Fruit fly (Drosophila melanogaster): Measurements from ENCODE around the gene CG16749.

Gene CG16749

dm6 chr3R:9343645-9344044 lies 12.0 kb upstream of the CG16749 start:
- TF ChIP-seq CG6163 (GFP tag; IDR thresholded peaks at IDR 0.05) (no peak), lz (GFP tag; optimal IDR thresholded peaks at IDR 0.05) (no peak), ss (GFP tag; optimal IDR thresholded peaks at IDR 0.05) (no peak), Ets96B (tag; optimal IDR thresholded peaks at IDR 0.05) (no peak), Met (GFP tag; optimal IDR thresholded peaks at IDR 0.05) (no peak), fd59A (GFP tag; optimal IDR thresholded peaks at IDR 0.05) (no peak), Hr39 (GFP tag; optimal IDR thresholded peaks at IDR 0.05) (no peak), fd85E (GFP tag; optimal IDR thresholded peaks at IDR 0.05) (no peak), CG6808 (GFP tag; optimal IDR thresholded peaks at IDR 0.05) (no peak), CG8632 (GFP tag; optimal IDR thresholded peaks at IDR 0.05) (no peak), CG8319 (GFP tag; optimal IDR thresholded peaks at IDR 0.05) (no peak)

dm6 chr3R:9343022-9343587 lies 11.4 kb upstream of the CG16749 start:
- TF ChIP-seq Eip78C (GFP tag) = peak; percentile 58
- TF ChIP-seq ss (GFP tag; optimal IDR thresholded peaks at IDR 0.05) = peak in 1 of 2 experiments; percentile 22
- TF ChIP-seq CG1621 (tag; optimal IDR thresholded peaks at IDR 0.05) = no peak

- TF ChIP-seq CG16779 (tag; optimal IDR thresholded peaks at IDR 0.05) = peak; percentile 32
- peak; percentile 6 for TF ChIP-seq spab (GFP tag; optimal IDR thresholded peaks at IDR 0.05)
- peak; percentile 49 for TF ChIP-seq CG6854 (GFP tag; optimal IDR thresholded peaks at IDR 0.05)
- no peak for TF ChIP-seq Gug (GFP tag; IDR thresholded peaks at IDR 0.05)
- peak; percentile 38 for TF ChIP-seq fd85E (GFP tag; optimal IDR thresholded peaks at IDR 0.05)
- TF ChIP-seq CG1621 (tag; optimal IDR thresholded peaks at IDR 0.05) = no peak
- TF ChIP-seq CG8319 (GFP tag; optimal IDR thresholded peaks at IDR 0.05) = no peak
- TF ChIP-seq Sox14 (GFP tag; optimal IDR thresholded peaks at IDR 0.05) = peak; percentile 20
- no peak for TF ChIP-seq CG8632 (GFP tag; optimal IDR thresholded peaks at IDR 0.05)
- peak; percentile 35; the same call in 1 of the 2 replicates for TF ChIP-seq CG15336 (GFP tag; IDR thresholded peaks at IDR 0.05)
- no peak for TF ChIP-seq dac (GFP tag; optimal IDR thresholded peaks at IDR 0.05)
- no peak for TF ChIP-seq CG10631 (GFP tag; optimal IDR thresholded peaks at IDR 0.05)
- no peak for TF ChIP-seq CG11762 (GFP tag; optimal IDR thresholded peaks at IDR 0.05; ENCODE audit: insufficient read depth)
- peak; percentile 13 for TF ChIP-seq lz (GFP tag; optimal IDR thresholded peaks at IDR 0.05)
- TF ChIP-seq fd59A (GFP tag; optimal IDR thresholded peaks at IDR 0.05) = no peak
- TF ChIP-seq CG4318 (GFP tag; optimal IDR thresholded peaks at IDR 0.05) = no peak
- peak; percentile 19 for TF ChIP-seq Smox (GFP tag; optimal IDR thresholded peaks at IDR 0.05)
- peak; percentile 5 for TF ChIP-seq topi (GFP tag; optimal IDR thresholded peaks at IDR 0.05)
- TF ChIP-seq CG6163 (GFP tag; IDR thresholded peaks at IDR 0.05) = peak; percentile 57; the same call in 2 of the 3 replicates
- TF ChIP-seq CG3919 (GFP tag; optimal IDR thresholded peaks at IDR 0.05) = peak; percentile 23
- TF ChIP-seq Ets96B (tag; optimal IDR thresholded peaks at IDR 0.05) = peak; percentile 13
- no peak for TF ChIP-seq CG34406 (GFP tag; optimal IDR thresholded peaks at IDR 0.05)
- TF ChIP-seq CG6792 (GFP tag; optimal IDR thresholded peaks at IDR 0.05) = peak; percentile 3
- peak; percentile 0 for TF ChIP-seq Eip75B (GFP tag; optimal IDR thresholded peaks at IDR 0.05)
- TF ChIP-seq pdm3 (GFP tag; optimal IDR thresholded peaks at IDR 0.05) = peak; percentile 18
- TF ChIP-seq CG9139 (GFP tag; optimal IDR thresholded peaks at IDR 0.05) = peak; percentile 45
- TF ChIP-seq vri (GFP tag; optimal IDR thresholded peaks at IDR 0.05) = peak; percentile 57
- peak; percentile 43 for TF ChIP-seq achi (GFP tag; optimal IDR thresholded peaks at IDR 0.05)
- peak; percentile 31 for TF ChIP-seq Sox102F (GFP tag; optimal IDR thresholded peaks at IDR 0.05)
- peak; percentile 92 for TF ChIP-seq fkh (GFP tag; optimal IDR thresholded peaks at IDR 0.05)
- peak; percentile 2 for TF ChIP-seq CG7368 (GFP tag; optimal IDR thresholded peaks at IDR 0.05)
- no peak for TF ChIP-seq Eip93F (GFP tag; optimal IDR thresholded peaks at IDR 0.05)
- TF ChIP-seq Lpt (GFP tag; optimal IDR thresholded peaks at IDR 0.05) = no peak
- peak; percentile 22 for TF ChIP-seq Blimp-1 (GFP tag; optimal IDR thresholded peaks at IDR 0.05)
- TF ChIP-seq CG10669 (GFP tag; optimal IDR thresholded peaks at IDR 0.05) = peak; percentile 26
- TF ChIP-seq CG11902 (GFP tag; optimal IDR thresholded peaks at IDR 0.05) = no peak
- TF ChIP-seq Sox15 (GFP tag; optimal IDR thresholded peaks at IDR 0.05) = no peak
- TF ChIP-seq CG6276 (GFP tag; optimal IDR thresholded peaks at IDR 0.05) = peak; percentile 10
- TF ChIP-seq eg (GFP tag; IDR thresholded peaks at IDR 0.05) = peak; percentile 61; the same call in 2 of the 3 replicates
- TF ChIP-seq CG32006 (GFP tag; optimal IDR thresholded peaks at IDR 0.05) = no peak
- peak; percentile 30 for TF ChIP-seq Met (GFP tag; optimal IDR thresholded peaks at IDR 0.05)
Observed at dm6 chr3R:9342248-9342882, 10.7 kb upstream of the CG16749 start.

Data from whole organism, prepupa.